Worm (Caenorhabditis elegans): ENCODE measurements around the gene lect-2.

- TF ChIP-seq F33H1.4 (GFP tag; IDR thresholded peaks at IDR 0.05) (no peak), bed-2 (GFP tag; IDR thresholded peaks at IDR 0.05) (no peak), nfya-2 (GFP tag; IDR thresholded peaks at IDR 0.05) (no peak), F55B11.4 (tag; optimal IDR thresholded peaks at IDR 0.05; ENCODE audit: borderline replicate concordance, insufficient read depth) (no peak), nfya-1 (tag; optimal IDR thresholded peaks at IDR 0.05; ENCODE audit: borderline replicate concordance, insufficient read depth) (no peak), nhr-80 (tag; optimal IDR thresholded peaks at IDR 0.05) (no peak), Y53G8AR.9 (GFP tag; conservative IDR thresholded peaks at IDR 0.05) (no peak), ets-4 (GFP tag; optimal IDR thresholded peaks at IDR 0.05) (no peak)
These were observed 2.0 kb downstream of the lect-2 start, which contains the start of gene K05F1.14 for ce11 chrII:5792490-5792889.
